ENCODE assay signal across 5 worm cellular contexts in the genomic region with DNA sequence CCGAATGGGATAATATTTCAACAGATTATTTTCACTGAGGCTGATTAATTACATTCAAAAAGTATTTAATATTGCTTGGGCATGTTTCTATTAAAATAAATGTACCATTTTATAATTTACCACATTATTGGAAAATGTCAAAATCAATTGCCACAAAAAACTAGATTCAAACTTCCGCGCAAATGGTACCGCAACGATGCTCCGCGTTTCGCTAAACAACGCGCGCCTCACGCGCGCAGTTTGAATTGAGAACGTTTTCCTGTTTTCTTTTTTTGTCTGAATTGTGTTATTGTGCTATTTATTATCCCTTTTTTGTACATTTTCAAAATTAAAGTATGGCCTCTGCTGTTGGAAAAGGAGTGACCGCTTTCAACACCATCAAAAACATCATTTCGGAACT.
TF ChIP-seq lines count a peak whose summit lies in the region.

C29E4.12 (plus strand) TSS at position 333 of the 400 bp plus-strand sequence.

TF ChIP-seq in whole organism, L1 larva, 84 proteins besides CTCF, POLR2A, EP300 and RAD21 (continued from another document and continues in another):
- TF ChIP-seq egl-27 (tag; optimal IDR thresholded peaks at IDR 0.05; lab: Kevin White, UChicago), result no peak
- TF ChIP-seq swsn-7 (tag; optimal IDR thresholded peaks at IDR 0.05; lab: Kevin White, UChicago), result peak; percentile 71
- TF ChIP-seq blmp-1 (tag; optimal IDR thresholded peaks at IDR 0.05; lab: Kevin White, UChicago), result peak; percentile 51
- peak; percentile 70 for TF ChIP-seq lin-13 (GFP tag; optimal IDR thresholded peaks at IDR 0.05; lab: Kevin White, UChicago)
- no peak for TF ChIP-seq C34B4.2 (tag; optimal IDR thresholded peaks at IDR 0.05; lab: Kevin White, UChicago)
- peak; percentile 70 for TF ChIP-seq nhr-90 (tag; optimal IDR thresholded peaks at IDR 0.05; lab: Kevin White, UChicago; ENCODE audit: poor library complexity)
- TF ChIP-seq pag-3 (tag; optimal IDR thresholded peaks at IDR 0.05; lab: Kevin White, UChicago; ENCODE audit: borderline replicate concordance, insufficient read depth), result no peak
- TF ChIP-seq nhr-84 (tag; optimal IDR thresholded peaks at IDR 0.05; lab: Kevin White, UChicago), result no peak
- TF ChIP-seq mep-1 (tag; optimal IDR thresholded peaks at IDR 0.05; lab: Kevin White, UChicago), result peak; percentile 52
- TF ChIP-seq C16A3.4 (tag; optimal IDR thresholded peaks at IDR 0.05; lab: Kevin White, UChicago), result peak; percentile 82
- TF ChIP-seq lin-14 (GFP tag; optimal IDR thresholded peaks at IDR 0.05; lab: Kevin White, UChicago), result no peak
- no peak for TF ChIP-seq tlp-1 (tag; optimal IDR thresholded peaks at IDR 0.05; lab: Kevin White, UChicago)
- TF ChIP-seq ztf-11 (tag; optimal IDR thresholded peaks at IDR 0.05; lab: Kevin White, UChicago), result peak in 1 of 2 experiments; percentile 18
- peak; percentile 41 for TF ChIP-seq lin-39 (tag; optimal IDR thresholded peaks at IDR 0.05; lab: Kevin White, UChicago)
- TF ChIP-seq nhr-12 (tag; optimal IDR thresholded peaks at IDR 0.05; lab: Kevin White, UChicago), result no peak
- TF ChIP-seq lir-3 (tag; optimal IDR thresholded peaks at IDR 0.05; lab: Kevin White, UChicago; ENCODE audit: poor library complexity), result peak; percentile 61
- TF ChIP-seq grh-1 (GFP tag; IDR thresholded peaks at IDR 0.05; lab: Robert Waterston, UW), result peak; percentile 69
- TF ChIP-seq ama-1 (optimal IDR thresholded peaks at IDR 0.05; lab: Kevin White, UChicago), result no peak
- peak; percentile 82 to 98 for TF ChIP-seq efl-1 (optimal IDR thresholded peaks at IDR 0.05; lab: Kevin White, UChicago)
- peak; percentile 98 to 100 for TF ChIP-seq efl-1 (GFP tag; optimal IDR thresholded peaks at IDR 0.05 in 1 of 2; lab: Kevin White, UChicago)
- TF ChIP-seq lin-15B (tag; optimal IDR thresholded peaks at IDR 0.05; lab: Kevin White, UChicago), result peak; percentile 91
- TF ChIP-seq nhr-11 (tag; optimal IDR thresholded peaks at IDR 0.05; lab: Kevin White, UChicago), result peak; percentile 59
- peak; percentile 62 for TF ChIP-seq F16B12.6 (tag; optimal IDR thresholded peaks at IDR 0.05; lab: Kevin White, UChicago)
- no peak for TF ChIP-seq ces-1 (GFP tag; optimal IDR thresholded peaks at IDR 0.05; lab: Kevin White, UChicago)
- peak; percentile 81 for TF ChIP-seq skn-1 (tag; optimal IDR thresholded peaks at IDR 0.05; lab: Kevin White, UChicago)

TF ChIP-seq in whole organism, L2 larva, 48 proteins besides CTCF, POLR2A, EP300 and RAD21 (continued from another document):
- TF ChIP-seq F13H6.1 (tag; optimal IDR thresholded peaks at IDR 0.05; lab: Kevin White, UChicago) (peak; percentile 46), lin-11 (tag; optimal IDR thresholded peaks at IDR 0.05; lab: Kevin White, UChicago) (peak; percentile 70), sma-3 (GFP tag; optimal IDR thresholded peaks at IDR 0.05; lab: Kevin White, UChicago) (peak; percentile 61), nhr-129 (tag; optimal IDR thresholded peaks at IDR 0.05; lab: Kevin White, UChicago) (peak; percentile 64), sma-9 (GFP tag; optimal IDR thresholded peaks at IDR 0.05; lab: Kevin White, UChicago) (peak; percentile 58), sma-9 (tag; optimal IDR thresholded peaks at IDR 0.05; lab: Kevin White, UChicago) (no peak), nhr-25 (tag; optimal IDR thresholded peaks at IDR 0.05; lab: Kevin White, UChicago) (peak; percentile 60), C34F6.9 (tag; optimal IDR thresholded peaks at IDR 0.05; lab: Kevin White, UChicago) (peak; percentile 81), ZK546.5 (tag; optimal IDR thresholded peaks at IDR 0.05; lab: Kevin White, UChicago) (no peak), lin-13 (GFP tag; optimal IDR thresholded peaks at IDR 0.05; lab: Kevin White, UChicago) (peak; percentile 68), ceh-82 (tag; optimal IDR thresholded peaks at IDR 0.05; lab: Kevin White, UChicago) (no peak), peb-1 (tag; optimal IDR thresholded peaks at IDR 0.05; lab: Kevin White, UChicago) (no peak), unc-62 (GFP tag; optimal IDR thresholded peaks at IDR 0.05; lab: Kevin White, UChicago) (no peak), unc-55 (GFP tag; optimal IDR thresholded peaks at IDR 0.05; lab: Kevin White, UChicago) (peak; percentile 86), sem-4 (tag; optimal IDR thresholded peaks at IDR 0.05; lab: Kevin White, UChicago) (no peak)

TF ChIP-seq in whole organism, L3 larva, 47 proteins besides CTCF, POLR2A, EP300 and RAD21 (continued from another document and continues in another):
- TF ChIP-seq pqm-1 (tag; optimal IDR thresholded peaks at IDR 0.05; lab: Kevin White, UChicago) (peak; percentile 11), elt-1 (tag; optimal IDR thresholded peaks at IDR 0.05; lab: Kevin White, UChicago) (no peak), skn-1 (tag; optimal IDR thresholded peaks at IDR 0.05; lab: Kevin White, UChicago) (no peak), nhr-12 (tag; optimal IDR thresholded peaks at IDR 0.05; lab: Kevin White, UChicago) (no peak), lin-15B (tag; optimal IDR thresholded peaks at IDR 0.05; lab: Kevin White, UChicago) (peak; percentile 91), ceh-16 (tag; optimal IDR thresholded peaks at IDR 0.05; lab: Kevin White, UChicago) (no peak), hmg-11 (tag; optimal IDR thresholded peaks at IDR 0.05; lab: Kevin White, UChicago) (peak; percentile 38), mdl-1 (tag; optimal IDR thresholded peaks at IDR 0.05; lab: Kevin White, UChicago) (no peak), zag-1 (tag; optimal IDR thresholded peaks at IDR 0.05; lab: Kevin White, UChicago) (no peak), nhr-23 (tag; optimal IDR thresholded peaks at IDR 0.05; lab: Kevin White, UChicago) (peak; percentile 84), snpc-4 (tag; optimal IDR thresholded peaks at IDR 0.05; lab: Kevin White, UChicago) (no peak), mml-1 (tag; optimal IDR thresholded peaks at IDR 0.05; lab: Kevin White, UChicago) (no peak), jun-1 (tag; optimal IDR thresholded peaks at IDR 0.05; lab: Kevin White, UChicago) (no peak), lsy-12 (tag; optimal IDR thresholded peaks at IDR 0.05; lab: Kevin White, UChicago) (no peak), unc-62 (GFP tag; optimal IDR thresholded peaks at IDR 0.05; lab: Kevin White, UChicago) (no peak), nhr-67 (tag; optimal IDR thresholded peaks at IDR 0.05; lab: Kevin White, UChicago) (no peak), ztf-11 (tag; optimal IDR thresholded peaks at IDR 0.05; lab: Kevin White, UChicago) (no peak), nhr-43 (tag; optimal IDR thresholded peaks at IDR 0.05; lab: Kevin White, UChicago; ENCODE audit: poor library complexity, severe bottlenecking) (peak; percentile 39), R02D3.7 (tag; optimal IDR thresholded peaks at IDR 0.05; lab: Kevin White, UChicago) (peak; percentile 17), fos-1 (tag; optimal IDR thresholded peaks at IDR 0.05; lab: Kevin White, UChicago) (no peak), eor-1 (tag; optimal IDR thresholded peaks at IDR 0.05; lab: Kevin White, UChicago) (no peak), elt-3 (tag; optimal IDR thresholded peaks at IDR 0.05; lab: Kevin White, UChicago) (no peak), ceh-28 (tag; optimal IDR thresholded peaks at IDR 0.05; lab: Kevin White, UChicago) (peak; percentile 15), aly-2 (tag; optimal IDR thresholded peaks at IDR 0.05; lab: Kevin White, UChicago) (no peak), ceh-82 (tag; optimal IDR thresholded peaks at IDR 0.05; lab: Kevin White, UChicago) (no peak), unc-39 (tag; optimal IDR thresholded peaks at IDR 0.05; lab: Kevin White, UChicago) (no peak), sea-2 (GFP tag; optimal IDR thresholded peaks at IDR 0.05; lab: Kevin White, UChicago) (no peak), nhr-28 (tag; optimal IDR thresholded peaks at IDR 0.05; lab: Kevin White, UChicago) (no peak), ZK546.5 (tag; optimal IDR thresholded peaks at IDR 0.05; lab: Kevin White, UChicago) (no peak), nfya-1 (tag; optimal IDR thresholded peaks at IDR 0.05; lab: Kevin White, UChicago; ENCODE audit: insufficient read depth) (peak; percentile 83), tbx-2 (tag; optimal IDR thresholded peaks at IDR 0.05; lab: Kevin White, UChicago) (no peak), nhr-77 (tag; optimal IDR thresholded peaks at IDR 0.05; lab: Kevin White, UChicago) (peak; percentile 48)

TF ChIP-seq in whole organism, L4 larva, 104 proteins besides CTCF, POLR2A, EP300 and RAD21 (continued from another document):
- TF ChIP-seq Y48G9A.11 (GFP tag; IDR thresholded peaks at IDR 0.05; lab: Robert Waterston, UW), result peak; percentile 94
- peak; percentile 55 for TF ChIP-seq nhr-25 (tag; optimal IDR thresholded peaks at IDR 0.05; lab: Kevin White, UChicago; ENCODE audit: borderline replicate concordance, insufficient read depth)
- TF ChIP-seq T20F7.1 (GFP tag; optimal IDR thresholded peaks at IDR 0.05; lab: Kevin White, UChicago), result peak; percentile 99
- no peak for TF ChIP-seq hlh-11 (tag; optimal IDR thresholded peaks at IDR 0.05; lab: Kevin White, UChicago)
- peak; percentile 65; the same call in 1 of the 2 replicates for TF ChIP-seq hmg-1.1 (GFP tag; IDR thresholded peaks at IDR 0.05; lab: Robert Waterston, UW)
- peak; percentile 26 for TF ChIP-seq dve-1 (tag; optimal IDR thresholded peaks at IDR 0.05; lab: Kevin White, UChicago; ENCODE audit: insufficient read depth)
- no peak for TF ChIP-seq cey-2 (tag; optimal IDR thresholded peaks at IDR 0.05; lab: Kevin White, UChicago; ENCODE audit: borderline replicate concordance, insufficient read depth)
- no peak for TF ChIP-seq lim-7 (GFP tag; IDR thresholded peaks at IDR 0.05; lab: Robert Waterston, UW)
- TF ChIP-seq nhr-6 (tag; optimal IDR thresholded peaks at IDR 0.05; lab: Kevin White, UChicago), result peak; percentile 45

TF ChIP-seq in whole organism, young adult, 124 proteins besides CTCF, POLR2A, EP300 and RAD21 (continued from another document):
- TF ChIP-seq fkh-3 (tag; optimal IDR thresholded peaks at IDR 0.05; lab: Kevin White, UChicago), result no peak
- no peak for TF ChIP-seq F10E7.11 (tag; optimal IDR thresholded peaks at IDR 0.05; lab: Kevin White, UChicago)
- TF ChIP-seq lin-54 (GFP tag; optimal IDR thresholded peaks at IDR 0.05; lab: Kevin White, UChicago), result peak; percentile 94
TF ChIP-seq in whole organism, young adult: peak in this region for 9.
